Fruit fly (Drosophila melanogaster): ENCODE data around the gene CG14042.

The CG14042 gene

dm6 chr2L:4996283-4996922 lies 41.1 kb upstream of the CG14042 start:
- TF ChIP-seq Blimp-1 (GFP tag; optimal IDR thresholded peaks at IDR 0.05) (peak; percentile 71), eve (GFP tag; optimal IDR thresholded peaks at IDR 0.05) (peak in 1 of 2 experiments; percentile 69), ato (GFP tag; IDR thresholded peaks at IDR 0.05; ENCODE audit: partially characterized antibody) (0 out of 2 replicates have a peak, but pooled peaks have one; percentile 9), vvl (GFP tag; IDR thresholded peaks at IDR 0.05) (peak; percentile 51; the same call in 1 of the 2 replicates), Pdp1 (GFP tag; optimal IDR thresholded peaks at IDR 0.05) (no peak)

- TF ChIP-seq CG12391 (tag; optimal IDR thresholded peaks at IDR 0.05) (peak; percentile 99), dmrt99B (tag; optimal IDR thresholded peaks at IDR 0.05) (peak; percentile 99), CG15514 (GFP tag; optimal IDR thresholded peaks at IDR 0.05) (peak; percentile 93), CG2120 (GFP tag; optimal IDR thresholded peaks at IDR 0.05) (peak; percentile 99), luna (GFP tag; optimal IDR thresholded peaks at IDR 0.05) (peak; percentile 98), CG6813 (GFP tag; optimal IDR thresholded peaks at IDR 0.05) (peak; percentile 99), CG34422 (GFP tag; IDR thresholded peaks at IDR 0.05) (peak; percentile 100), CG10209 (GFP tag; optimal IDR thresholded peaks at IDR 0.05) (peak; percentile 99), oc (tag; optimal IDR thresholded peaks at IDR 0.05) (peak; percentile 99), Dp (GFP tag; optimal IDR thresholded peaks at IDR 0.05) (peak; percentile 48), Adf1 (GFP tag; IDR thresholded peaks at IDR 0.05) (peak; percentile 87), sens (GFP tag) (peak; percentile 100), pum (GFP tag; optimal IDR thresholded peaks at IDR 0.05) (peak; percentile 99), Hsf (GFP tag; optimal IDR thresholded peaks at IDR 0.05) (peak; percentile 99), CG14667 (GFP tag; IDR thresholded peaks at IDR 0.05) (peak; percentile 99), ranshi (GFP tag; IDR thresholded peaks at IDR 0.05) (peak; percentile 99), CG11093 (GFP tag; IDR thresholded peaks at IDR 0.05) (peak; percentile 99), Ada2b (GFP tag; IDR thresholded peaks at IDR 0.05) (peak; percentile 99), nerfin-1 (tag; optimal IDR thresholded peaks at IDR 0.05) (peak; percentile 97), sob (GFP tag; IDR thresholded peaks at IDR 0.05) (peak; percentile 99), HLH54F (GFP tag; optimal IDR thresholded peaks at IDR 0.05) (peak; percentile 99), ab (GFP tag; optimal IDR thresholded peaks at IDR 0.05) (peak; percentile 97), CG3995 (GFP tag; optimal IDR thresholded peaks at IDR 0.05) (peak; percentile 82), Sry-β (GFP tag; optimal IDR thresholded peaks at IDR 0.05) (peak; percentile 78), CG12299 (tag; optimal IDR thresholded peaks at IDR 0.05) (peak; percentile 97), chinmo (GFP tag; IDR thresholded peaks at IDR 0.05; ENCODE audit: partially characterized antibody) (no peak), CG4707 (GFP tag; optimal IDR thresholded peaks at IDR 0.05) (peak; percentile 100), CG10959 (GFP tag; IDR thresholded peaks at IDR 0.05) (peak; percentile 99), CG5245 (GFP tag; optimal IDR thresholded peaks at IDR 0.05) (peak; percentile 99), aop (GFP tag; IDR thresholded peaks at IDR 0.05) (peak; percentile 96), emc (GFP tag; optimal IDR thresholded peaks at IDR 0.05) (peak; percentile 97), dm (GFP tag; optimal IDR thresholded peaks at IDR 0.05) (peak; percentile 98), CG15011 (GFP tag; optimal IDR thresholded peaks at IDR 0.05) (peak; percentile 98), sima (GFP tag; optimal IDR thresholded peaks at IDR 0.05) (peak; percentile 97), CG6272 (GFP tag; IDR thresholded peaks at IDR 0.05) (peak; percentile 99), CG16863 (GFP tag; optimal IDR thresholded peaks at IDR 0.05) (peak; percentile 99), Hmx (GFP tag; optimal IDR thresholded peaks at IDR 0.05) (peak; percentile 96), CG3847 (GFP tag; IDR thresholded peaks at IDR 0.05) (peak; percentile 99), CG1529 (GFP tag; optimal IDR thresholded peaks at IDR 0.05) (peak; percentile 99), maf-S (GFP tag; optimal IDR thresholded peaks at IDR 0.05) (peak; percentile 99), lilli (GFP tag; optimal IDR thresholded peaks at IDR 0.05) (peak; percentile 99)
These were observed 39.9 kb upstream of the CG14042 start for dm6 chr2L:4997401-4998259.
